Fruit fly (Drosophila melanogaster): ENCODE results near the gene Sdic1.

Sdic1 gene

dm6 chrX:20169898-20170297, 8.5 kb downstream of the Sdic1 start, which contains the start of the genes CG9581 and CG9578:
TSS of gene CG9581 (minus strand) at chrX:20169981.
TSS of gene CG9578 (plus strand) at chrX:20170222.
- TF ChIP-seq bab1 (GFP tag; optimal IDR thresholded peaks at IDR 0.05) = peak; percentile 63
- TF ChIP-seq CG12768 (GFP tag; optimal IDR thresholded peaks at IDR 0.05) = peak; percentile 25
- TF ChIP-seq Mnt (GFP tag; optimal IDR thresholded peaks at IDR 0.05) = peak; percentile 63
- peak; percentile 74 for TF ChIP-seq Crg-1 (GFP tag; optimal IDR thresholded peaks at IDR 0.05)
- no peak for TF ChIP-seq cnc (optimal IDR thresholded peaks at IDR 0.05)
- peak; percentile 57 for TF ChIP-seq Hr96 (GFP tag; optimal IDR thresholded peaks at IDR 0.05)
- TF ChIP-seq pad (GFP tag; optimal IDR thresholded peaks at IDR 0.05) = no peak
- peak; percentile 36 for TF ChIP-seq CG14711 (tag; optimal IDR thresholded peaks at IDR 0.05)
- peak; percentile 76 for TF ChIP-seq toe (GFP tag; optimal IDR thresholded peaks at IDR 0.05)
- peak; percentile 24 for TF ChIP-seq CG5204 (GFP tag; optimal IDR thresholded peaks at IDR 0.05)
- TF ChIP-seq CG1620 (GFP tag; optimal IDR thresholded peaks at IDR 0.05) = peak; percentile 60
- peak; percentile 22 for TF ChIP-seq ovo (GFP tag; optimal IDR thresholded peaks at IDR 0.05)
- TF ChIP-seq CG11617 (GFP tag; optimal IDR thresholded peaks at IDR 0.05) = peak; percentile 35
- TF ChIP-seq CG7101 (tag; optimal IDR thresholded peaks at IDR 0.05) = peak; percentile 25
- no peak for TF ChIP-seq CG33017 (tag; optimal IDR thresholded peaks at IDR 0.05)

dm6 chrX:20166484-20167038, 11.9 kb downstream of the Sdic1 start, which contains the start of gene CG9577:
TSS of gene CG9577 (plus strand) at chrX:20166673.
- TF ChIP-seq bab1 (GFP tag; optimal IDR thresholded peaks at IDR 0.05) (peak; percentile 9), CG33017 (tag; optimal IDR thresholded peaks at IDR 0.05) (no peak), Hr96 (GFP tag; optimal IDR thresholded peaks at IDR 0.05) (peak; percentile 9), CG1620 (GFP tag; optimal IDR thresholded peaks at IDR 0.05) (no peak), CG12768 (GFP tag; optimal IDR thresholded peaks at IDR 0.05) (peak; percentile 47)

- TF ChIP-seq CG1620 (GFP tag; optimal IDR thresholded peaks at IDR 0.05) = no peak
- TF ChIP-seq CG7101 (tag; optimal IDR thresholded peaks at IDR 0.05) = no peak
- no peak for TF ChIP-seq toe (GFP tag; optimal IDR thresholded peaks at IDR 0.05)
- TF ChIP-seq cnc (optimal IDR thresholded peaks at IDR 0.05) = no peak
- TF ChIP-seq CG33017 (tag; optimal IDR thresholded peaks at IDR 0.05) = no peak
- no peak for TF ChIP-seq pad (GFP tag; optimal IDR thresholded peaks at IDR 0.05)
- no peak for TF ChIP-seq CG12768 (GFP tag; optimal IDR thresholded peaks at IDR 0.05)
- no peak for TF ChIP-seq kay (GFP tag; ENCODE audit: borderline replicate concordance)
- TF ChIP-seq bab1 (GFP tag; optimal IDR thresholded peaks at IDR 0.05) = no peak
- no peak for TF ChIP-seq Clk (GFP tag; optimal IDR thresholded peaks at IDR 0.05)
- TF ChIP-seq CG14711 (tag; optimal IDR thresholded peaks at IDR 0.05) = no peak
- TF ChIP-seq Hr96 (GFP tag; optimal IDR thresholded peaks at IDR 0.05) = no peak
Observed at dm6 chrX:20165773-20166412, 12.5 kb downstream of the Sdic1 start, which contains the start of gene Phf7. TSS of gene Phf7 (minus strand) at chrX:20165830.

DNA sequence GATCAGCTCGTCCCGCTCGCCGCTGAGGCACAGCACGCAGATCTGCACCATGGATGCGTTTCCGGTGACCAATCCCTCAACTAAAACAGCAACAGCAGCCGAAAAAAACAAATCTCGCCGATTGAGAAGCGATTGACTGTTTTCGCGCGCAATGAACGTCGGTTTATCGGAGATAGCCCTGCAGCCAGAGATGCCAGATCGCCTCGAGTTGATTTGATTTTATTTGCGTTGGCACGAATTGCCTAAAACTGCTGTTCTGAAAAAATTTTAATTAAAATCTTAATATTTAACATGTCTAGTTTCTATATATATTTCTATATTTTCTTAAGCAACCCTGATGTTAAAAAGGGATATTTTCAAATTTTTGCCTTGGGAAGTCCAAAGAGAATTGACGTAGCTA, 15.9 kb downstream of the Sdic1 start:
- no peak for TF ChIP-seq CG1620 (GFP tag; optimal IDR thresholded peaks at IDR 0.05)
- TF ChIP-seq tj (GFP tag; optimal IDR thresholded peaks at IDR 0.05) = no peak
- TF ChIP-seq kay (GFP tag; ENCODE audit: borderline replicate concordance) = no peak
- no peak for TF ChIP-seq bab1 (GFP tag; optimal IDR thresholded peaks at IDR 0.05)
- no peak for TF ChIP-seq Crg-1 (GFP tag; optimal IDR thresholded peaks at IDR 0.05)
- TF ChIP-seq Clk (GFP tag; optimal IDR thresholded peaks at IDR 0.05) = no peak
- no peak for TF ChIP-seq CG12768 (GFP tag; optimal IDR thresholded peaks at IDR 0.05)
- TF ChIP-seq CG33017 (tag; optimal IDR thresholded peaks at IDR 0.05) = no peak
- TF ChIP-seq ovo (GFP tag; optimal IDR thresholded peaks at IDR 0.05) = no peak
- no peak for TF ChIP-seq pad (GFP tag; optimal IDR thresholded peaks at IDR 0.05)
- no peak for TF ChIP-seq toe (GFP tag; optimal IDR thresholded peaks at IDR 0.05)
- TF ChIP-seq Mnt (GFP tag; optimal IDR thresholded peaks at IDR 0.05) = no peak

DNA sequence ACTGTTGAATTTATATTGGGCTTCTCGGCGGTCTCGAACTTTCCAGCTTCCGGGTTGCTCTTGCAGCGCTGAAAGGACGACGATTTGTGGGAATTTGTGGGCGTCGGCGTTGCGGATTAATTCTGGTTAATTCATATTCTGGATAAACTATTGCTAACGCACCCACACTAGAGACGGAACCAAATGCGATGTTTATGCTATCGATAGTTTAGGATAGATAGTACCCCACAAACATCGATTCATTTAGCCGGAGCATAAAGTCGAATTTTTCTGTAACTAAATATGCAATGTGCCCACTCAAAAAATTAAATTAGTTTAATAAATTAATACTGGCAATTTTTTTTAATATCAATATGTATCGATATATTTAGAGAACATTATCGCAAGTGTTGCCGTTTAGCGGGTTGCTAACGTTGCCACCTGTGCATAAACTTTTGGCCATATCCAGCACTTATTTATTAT, 18.7 kb downstream of the Sdic1 start, which contains the start of gene Rab35:
TSS of gene Rab35 (minus strand) at position 194 of the 462 bp plus-strand sequence.
- TF ChIP-seq cnc (optimal IDR thresholded peaks at IDR 0.05) = no peak
- peak; percentile 2 for TF ChIP-seq bab1 (GFP tag; optimal IDR thresholded peaks at IDR 0.05)
- peak; percentile 35 for TF ChIP-seq pad (GFP tag; optimal IDR thresholded peaks at IDR 0.05)
- peak; percentile 74 for TF ChIP-seq CG1620 (GFP tag; optimal IDR thresholded peaks at IDR 0.05)
- peak; percentile 14 for TF ChIP-seq Mnt (GFP tag; optimal IDR thresholded peaks at IDR 0.05)
- TF ChIP-seq CG5204 (GFP tag; optimal IDR thresholded peaks at IDR 0.05) = peak; percentile 17
- TF ChIP-seq CG7101 (tag; optimal IDR thresholded peaks at IDR 0.05) = peak; percentile 5
- TF ChIP-seq CG7045 (GFP tag; optimal IDR thresholded peaks at IDR 0.05) = no peak
- TF ChIP-seq ovo (GFP tag; optimal IDR thresholded peaks at IDR 0.05) = no peak
- peak; percentile 9 for TF ChIP-seq CG14711 (tag; optimal IDR thresholded peaks at IDR 0.05)
- TF ChIP-seq kay (GFP tag; ENCODE audit: borderline replicate concordance) = no peak
- TF ChIP-seq CG11617 (GFP tag; optimal IDR thresholded peaks at IDR 0.05) = no peak
- TF ChIP-seq Crg-1 (GFP tag; optimal IDR thresholded peaks at IDR 0.05) = peak; percentile 30
- TF ChIP-seq tj (GFP tag; optimal IDR thresholded peaks at IDR 0.05) = no peak
- peak; percentile 50 for TF ChIP-seq toe (GFP tag; optimal IDR thresholded peaks at IDR 0.05)
- no peak for TF ChIP-seq CG12768 (GFP tag; optimal IDR thresholded peaks at IDR 0.05)

DNA sequence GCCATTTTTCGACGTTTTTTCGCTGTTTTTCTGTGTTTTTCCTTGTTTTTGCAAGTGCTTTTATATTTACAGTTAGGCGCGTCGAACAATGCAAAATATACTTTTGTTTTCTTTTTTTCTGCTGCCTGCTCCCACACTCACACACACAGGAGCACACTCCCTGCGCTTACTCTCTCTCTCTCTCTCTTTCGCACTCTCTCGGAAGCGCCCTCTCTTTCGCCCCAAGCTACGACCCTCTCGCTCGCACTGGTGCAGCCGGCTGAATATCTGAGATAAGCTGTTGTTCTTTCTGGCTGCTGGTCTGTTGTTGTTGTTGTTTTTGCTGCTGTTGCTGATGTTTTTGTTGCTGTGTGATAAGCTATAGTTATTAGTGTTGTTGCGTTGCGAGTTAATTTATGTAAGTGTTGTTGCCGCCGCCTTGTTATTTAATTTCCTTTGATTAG, 19.5 kb downstream of the Sdic1 start:
- TF ChIP-seq CG1620 (GFP tag; optimal IDR thresholded peaks at IDR 0.05) = no peak
- no peak for TF ChIP-seq cic (GFP tag; optimal IDR thresholded peaks at IDR 0.05)
- TF ChIP-seq Crg-1 (GFP tag; optimal IDR thresholded peaks at IDR 0.05) = no peak
- TF ChIP-seq tj (GFP tag; optimal IDR thresholded peaks at IDR 0.05) = peak; percentile 34
- no peak for TF ChIP-seq toe (GFP tag; optimal IDR thresholded peaks at IDR 0.05)
- peak; percentile 70 for TF ChIP-seq ovo (GFP tag; optimal IDR thresholded peaks at IDR 0.05)
- TF ChIP-seq Hr96 (GFP tag; optimal IDR thresholded peaks at IDR 0.05) = no peak
- TF ChIP-seq Mnt (GFP tag; optimal IDR thresholded peaks at IDR 0.05) = no peak
- TF ChIP-seq CG11617 (GFP tag; optimal IDR thresholded peaks at IDR 0.05) = peak; percentile 4
- no peak for TF ChIP-seq Clk (GFP tag; optimal IDR thresholded peaks at IDR 0.05)
- TF ChIP-seq cnc (optimal IDR thresholded peaks at IDR 0.05) = no peak
- TF ChIP-seq CG14711 (tag; optimal IDR thresholded peaks at IDR 0.05) = no peak
- TF ChIP-seq CG5204 (GFP tag; optimal IDR thresholded peaks at IDR 0.05) = no peak
- no peak for TF ChIP-seq kay (GFP tag; ENCODE audit: borderline replicate concordance)
- peak; percentile 16 for TF ChIP-seq bab1 (GFP tag; optimal IDR thresholded peaks at IDR 0.05)
- no peak for TF ChIP-seq CG7101 (tag; optimal IDR thresholded peaks at IDR 0.05)
- no peak for TF ChIP-seq CG33017 (tag; optimal IDR thresholded peaks at IDR 0.05)
- TF ChIP-seq CG7045 (GFP tag; optimal IDR thresholded peaks at IDR 0.05) = no peak
- TF ChIP-seq pad (GFP tag; optimal IDR thresholded peaks at IDR 0.05) = peak; percentile 24
- no peak for TF ChIP-seq CG12768 (GFP tag; optimal IDR thresholded peaks at IDR 0.05)
